Worm (Caenorhabditis elegans) whole organism, early embryonic: ENCODE data around the gene unc-36.

ENCODE experiments used
- B0310.2 ChIP-seq: sonication (generic microtip); optimal IDR thresholded peaks from 2 replicates; lab custom pipeline; 2016; ENCODE audit warnings: mild to moderate bottlenecking, missing genetic modification characterization, missing compliant biosample characterization
- F13C5.2 ChIP-seq: sonication (generic microtip); optimal IDR thresholded peaks from 2 replicates; lab custom pipeline; 2017; ENCODE audit warnings: mild to moderate bottlenecking, missing genetic modification characterization, inconsistent platforms, missing compliant biosample characterization
- aly-1 ChIP-seq: sonication (generic microtip); optimal IDR thresholded peaks from 2 replicates; lab custom pipeline; 2016; ENCODE audit warnings: missing genetic modification characterization, missing compliant biosample characterization
- ama-1 ChIP-seq: fragments of 150-350 bp; optimal IDR thresholded peaks from 2 replicates; lab custom pipeline; 2014
- ceh-13 ChIP-seq: fragments of 200-800 bp; sonication (Bioruptor generic); optimal IDR thresholded peaks from 2 replicates; lab custom pipeline; 2018; ENCODE audit warnings: mild to moderate bottlenecking, missing genetic modification characterization, missing compliant biosample characterization
- flt-1 ChIP-seq: fragments of 200-800 bp; sonication (Bioruptor generic); IDR thresholded peaks from 2 replicates; pipeline ENCODE4 v1.3.6; 2022; ENCODE audit warnings: missing genetic modification characterization, missing compliant biosample characterization
- hmbx-1 ChIP-seq: sonication (generic microtip); optimal IDR thresholded peaks from 2 replicates; lab custom pipeline; 2016; ENCODE audit warnings: mild to moderate bottlenecking, missing genetic modification characterization, missing compliant biosample characterization
- hnd-1 ChIP-seq: sonication (generic microtip); optimal IDR thresholded peaks from 2 replicates; lab custom pipeline; 2016; ENCODE audit warnings: missing genetic modification characterization, missing compliant biosample characterization
- scrt-1 ChIP-seq: fragments of 200-800 bp; sonication (Bioruptor generic); IDR thresholded peaks from 2 replicates; pipeline ENCODE4 v1.3.6; 2022; ENCODE audit warnings: missing genetic modification characterization, missing compliant biosample characterization

DNA sequence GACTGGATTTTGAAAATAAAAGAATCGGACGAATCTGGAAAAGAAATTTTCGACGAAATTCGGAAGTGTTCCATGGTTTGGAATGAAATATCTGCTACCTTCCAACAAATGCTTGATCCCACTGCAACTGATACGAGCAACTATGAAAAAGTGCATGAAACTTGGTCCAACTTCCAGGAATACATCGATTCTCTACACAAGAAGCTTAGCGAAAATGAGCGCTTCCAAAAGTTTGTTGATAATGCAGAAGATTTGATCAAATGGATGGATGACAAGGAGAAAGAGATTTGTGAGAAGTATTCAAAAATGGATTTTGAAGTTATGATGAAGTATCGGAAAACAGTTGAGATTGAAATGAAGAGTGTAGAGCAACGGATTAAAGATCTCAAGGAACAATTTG is 18.4 kb downstream of the unc-36 start:
- TF ChIP-seq aly-1 (tag; lab: Kevin White, UChicago) (no peak), F13C5.2 (no peak), scrt-1 (GFP tag; lab: Robert Waterston, UW) (no peak), ama-1 (lab: Kevin White, UChicago) (no peak), flt-1 (no peak), hmbx-1 (tag; lab: Kevin White, UChicago) (no peak), hnd-1 (tag; lab: Kevin White, UChicago) (no peak), ceh-13 (GFP tag; lab: Kevin White, UChicago) (no peak), B0310.2 (tag; lab: Kevin White, UChicago) (no peak)
